Worm (Caenorhabditis elegans): ENCODE data around the gene tbx-41.
A peak's percentile ranks its signal among the peaks of the same experiment; 100 is the strongest.

tbx-41 gene

DNA sequence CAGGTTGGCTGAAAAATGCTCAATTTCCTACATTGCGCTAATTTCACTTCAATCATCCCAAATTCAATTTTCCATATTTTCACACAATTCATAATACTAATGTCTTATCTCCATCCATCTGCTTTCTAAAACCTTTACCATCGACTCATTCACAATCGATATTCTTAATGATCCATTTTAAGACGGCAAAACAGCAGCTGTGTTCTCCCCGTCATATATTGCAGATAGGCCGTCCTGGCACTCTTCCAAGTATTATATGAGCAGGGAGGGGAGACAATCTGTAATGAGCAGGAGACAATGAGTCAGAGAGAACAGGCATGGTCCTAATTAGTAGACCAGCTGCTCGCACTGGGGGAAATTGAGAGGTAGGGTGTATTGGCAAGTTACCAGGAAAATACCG, 7.3 kb upstream of the tbx-41 start:
- TF ChIP-seq ceh-16 (tag; optimal IDR thresholded peaks at IDR 0.05): no peak
- no peak for TF ChIP-seq nhr-23 (tag; optimal IDR thresholded peaks at IDR 0.05)
- no peak for TF ChIP-seq nhr-76 (tag; optimal IDR thresholded peaks at IDR 0.05)
- no peak for TF ChIP-seq aly-2 (tag; optimal IDR thresholded peaks at IDR 0.05)
- no peak for TF ChIP-seq ama-1 (optimal IDR thresholded peaks at IDR 0.05)
- TF ChIP-seq ceh-28 (tag; optimal IDR thresholded peaks at IDR 0.05): no peak
- no peak for TF ChIP-seq pqm-1 (tag; optimal IDR thresholded peaks at IDR 0.05)
- TF ChIP-seq fkh-2 (tag; optimal IDR thresholded peaks at IDR 0.05): no peak
- TF ChIP-seq skn-1 (tag; optimal IDR thresholded peaks at IDR 0.05): no peak
- no peak for TF ChIP-seq elt-1 (tag; optimal IDR thresholded peaks at IDR 0.05)
- no peak for TF ChIP-seq lin-15B (tag; optimal IDR thresholded peaks at IDR 0.05)
- no peak for TF ChIP-seq nhr-43 (tag; optimal IDR thresholded peaks at IDR 0.05; ENCODE audit: poor library complexity, severe bottlenecking)
- no peak for TF ChIP-seq mml-1 (tag; optimal IDR thresholded peaks at IDR 0.05)

DNA sequence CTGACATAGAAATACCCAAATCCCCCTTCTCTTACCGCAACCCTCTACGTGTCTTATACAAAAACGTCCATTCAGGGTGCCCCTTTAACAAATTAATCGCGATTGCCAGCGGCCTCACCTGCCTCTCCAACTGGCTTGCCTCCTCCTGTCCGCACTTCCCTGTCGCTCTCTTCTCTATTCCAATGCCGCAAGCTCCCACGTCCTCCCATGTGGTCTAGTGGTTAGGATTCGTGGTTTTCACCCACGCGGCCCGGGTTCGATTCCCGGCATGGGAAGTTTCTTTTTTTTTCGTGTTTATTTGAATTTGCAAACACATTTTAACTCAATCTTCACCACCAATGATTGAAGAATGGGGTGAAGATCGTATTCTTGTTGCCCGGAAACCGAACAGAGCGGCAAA, 6.4 kb upstream of the tbx-41 start:
- TF ChIP-seq hmg-11 (tag; optimal IDR thresholded peaks at IDR 0.05) (peak; percentile 61), ceh-28 (tag; optimal IDR thresholded peaks at IDR 0.05) (peak; percentile 33), jun-1 (tag; optimal IDR thresholded peaks at IDR 0.05) (peak; percentile 3), tbx-2 (tag; optimal IDR thresholded peaks at IDR 0.05) (peak; percentile 61), fkh-2 (tag; optimal IDR thresholded peaks at IDR 0.05) (no peak), elt-2 (tag; optimal IDR thresholded peaks at IDR 0.05) (peak; percentile 16), nhr-76 (tag; optimal IDR thresholded peaks at IDR 0.05) (no peak), ztf-11 (tag; optimal IDR thresholded peaks at IDR 0.05) (no peak), nhr-23 (tag; optimal IDR thresholded peaks at IDR 0.05) (peak; percentile 6), nfya-1 (tag; optimal IDR thresholded peaks at IDR 0.05; ENCODE audit: insufficient read depth) (peak; percentile 36), nhr-43 (tag; optimal IDR thresholded peaks at IDR 0.05; ENCODE audit: poor library complexity, severe bottlenecking) (peak; percentile 67), pha-4 (tag; optimal IDR thresholded peaks at IDR 0.05) (peak; percentile 37), lsy-12 (tag; optimal IDR thresholded peaks at IDR 0.05) (peak; percentile 68)

DNA sequence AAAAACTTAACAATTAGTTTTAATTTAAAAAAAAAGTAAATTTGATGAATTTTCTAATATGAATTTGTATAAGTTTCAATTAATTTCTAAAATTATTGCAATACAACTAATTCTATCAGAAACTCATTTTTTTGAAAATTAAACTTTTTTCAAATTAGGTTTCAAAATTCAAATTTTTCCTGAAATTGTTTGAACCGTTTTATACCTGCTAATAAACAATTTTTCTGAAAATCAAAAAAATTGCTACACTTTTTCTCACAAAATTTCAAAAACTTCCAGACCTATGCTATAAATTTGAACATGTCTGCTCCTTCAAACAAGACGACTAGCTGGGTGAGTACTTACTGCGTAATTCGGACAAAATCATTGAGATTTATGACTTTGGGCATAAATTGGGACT, 4.6 kb upstream of the tbx-41 start, which contains the start of gene T26C11.8:
T26C11.8 (plus strand) TSS at position 301 of the 400 bp plus-strand sequence.
- TF ChIP-seq fkh-2 (tag; optimal IDR thresholded peaks at IDR 0.05): no peak

DNA sequence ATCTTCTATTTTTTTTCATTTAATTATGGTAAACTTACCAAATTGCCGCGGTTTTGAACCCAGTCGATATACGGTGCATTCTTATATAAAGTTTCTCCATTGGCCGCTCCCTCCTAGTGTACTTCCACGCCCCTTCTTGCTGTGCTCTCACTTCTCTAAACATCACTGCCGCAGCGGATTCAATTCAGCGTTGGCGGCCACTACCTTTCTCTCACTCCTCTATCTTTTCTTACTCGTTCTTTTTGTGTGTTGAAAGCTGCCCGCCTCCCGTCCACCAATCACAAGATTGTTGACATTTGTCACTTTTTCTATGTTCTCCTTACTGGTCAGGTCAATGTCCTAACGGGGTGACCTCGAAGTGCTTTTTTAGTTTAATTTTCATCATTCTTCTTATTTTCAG, 5.9 kb downstream of the tbx-41 start:
- TF ChIP-seq aly-2 (tag; optimal IDR thresholded peaks at IDR 0.05) (no peak), snpc-4 (tag; optimal IDR thresholded peaks at IDR 0.05) (no peak), lsy-12 (tag; optimal IDR thresholded peaks at IDR 0.05) (no peak), ceh-28 (tag; optimal IDR thresholded peaks at IDR 0.05) (peak; percentile 14), daf-12 (tag; optimal IDR thresholded peaks at IDR 0.05) (no peak), egl-5 (tag; optimal IDR thresholded peaks at IDR 0.05) (no peak), lin-39 (tag; optimal IDR thresholded peaks at IDR 0.05) (no peak), nfya-1 (tag; optimal IDR thresholded peaks at IDR 0.05; ENCODE audit: insufficient read depth) (peak; percentile 99), R02D3.7 (tag; optimal IDR thresholded peaks at IDR 0.05) (no peak), pha-4 (tag; optimal IDR thresholded peaks at IDR 0.05) (peak; percentile 86), elt-3 (tag; optimal IDR thresholded peaks at IDR 0.05) (no peak), nhr-23 (tag; optimal IDR thresholded peaks at IDR 0.05) (no peak), ztf-11 (tag; optimal IDR thresholded peaks at IDR 0.05) (no peak), ceh-82 (tag; optimal IDR thresholded peaks at IDR 0.05) (no peak), nhr-76 (tag; optimal IDR thresholded peaks at IDR 0.05) (no peak), ZK546.5 (tag; optimal IDR thresholded peaks at IDR 0.05) (no peak)

DNA sequence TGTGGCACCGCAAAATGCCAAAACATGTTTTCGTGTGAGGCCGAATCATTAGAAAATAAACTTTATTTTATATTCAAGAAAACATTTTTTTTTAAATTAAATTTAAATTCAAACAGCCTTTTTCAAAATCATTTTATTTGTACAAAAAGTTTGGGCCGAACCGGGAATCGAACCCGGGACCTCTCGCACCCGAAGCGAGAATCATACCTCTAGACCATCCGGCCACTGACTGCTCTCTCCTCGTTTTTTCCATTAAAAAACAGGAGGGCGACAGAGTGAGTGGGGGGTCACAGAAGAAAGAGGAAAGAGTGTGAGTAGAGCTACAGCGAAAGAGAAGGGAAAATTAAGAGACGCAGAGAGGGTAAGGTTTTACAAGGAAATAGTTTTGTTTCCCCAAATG, 15.6 kb downstream of the tbx-41 start:
- TF ChIP-seq nhr-237 (tag; optimal IDR thresholded peaks at IDR 0.05): no peak
- no peak for TF ChIP-seq ztf-11 (tag; optimal IDR thresholded peaks at IDR 0.05)
- no peak for TF ChIP-seq nhr-76 (tag; optimal IDR thresholded peaks at IDR 0.05)
- TF ChIP-seq mdl-1 (tag; optimal IDR thresholded peaks at IDR 0.05): no peak
- TF ChIP-seq nhr-12 (tag; optimal IDR thresholded peaks at IDR 0.05): no peak
- no peak for TF ChIP-seq lin-39 (tag; optimal IDR thresholded peaks at IDR 0.05)
- TF ChIP-seq unc-62 (GFP tag; optimal IDR thresholded peaks at IDR 0.05): no peak
- peak; percentile 48 for TF ChIP-seq ceh-28 (tag; optimal IDR thresholded peaks at IDR 0.05)
- TF ChIP-seq nhr-77 (tag; optimal IDR thresholded peaks at IDR 0.05): peak; percentile 32
- no peak for TF ChIP-seq sea-2 (GFP tag; optimal IDR thresholded peaks at IDR 0.05)
- TF ChIP-seq elt-2 (tag; optimal IDR thresholded peaks at IDR 0.05): peak; percentile 20
- TF ChIP-seq unc-39 (tag; optimal IDR thresholded peaks at IDR 0.05): no peak
- no peak for TF ChIP-seq nhr-43 (tag; optimal IDR thresholded peaks at IDR 0.05; ENCODE audit: poor library complexity, severe bottlenecking)
- TF ChIP-seq aly-2 (tag; optimal IDR thresholded peaks at IDR 0.05): no peak
- TF ChIP-seq nhr-25 (tag; optimal IDR thresholded peaks at IDR 0.05): no peak
- TF ChIP-seq skn-1 (tag; optimal IDR thresholded peaks at IDR 0.05): peak; percentile 29
- TF ChIP-seq daf-12 (tag; optimal IDR thresholded peaks at IDR 0.05): no peak
- TF ChIP-seq zag-1 (tag; optimal IDR thresholded peaks at IDR 0.05): no peak
- TF ChIP-seq fkh-10 (GFP tag; optimal IDR thresholded peaks at IDR 0.05): no peak
- TF ChIP-seq fos-1 (tag; optimal IDR thresholded peaks at IDR 0.05): no peak
- peak; percentile 24 for TF ChIP-seq ceh-82 (tag; optimal IDR thresholded peaks at IDR 0.05)
- peak; percentile 65 for TF ChIP-seq tbx-2 (tag; optimal IDR thresholded peaks at IDR 0.05)
- TF ChIP-seq nhr-67 (tag; optimal IDR thresholded peaks at IDR 0.05): no peak
- TF ChIP-seq elt-1 (tag; optimal IDR thresholded peaks at IDR 0.05): no peak
- TF ChIP-seq nfya-1 (tag; optimal IDR thresholded peaks at IDR 0.05; ENCODE audit: insufficient read depth): peak; percentile 47
- TF ChIP-seq nhr-28 (tag; optimal IDR thresholded peaks at IDR 0.05): no peak
- TF ChIP-seq jun-1 (tag; optimal IDR thresholded peaks at IDR 0.05): peak; percentile 14
- peak; percentile 72 for TF ChIP-seq lsy-12 (tag; optimal IDR thresholded peaks at IDR 0.05)
- peak; percentile 40 for TF ChIP-seq snpc-4 (tag; optimal IDR thresholded peaks at IDR 0.05)
- TF ChIP-seq ZK546.5 (tag; optimal IDR thresholded peaks at IDR 0.05): no peak
- peak; percentile 72 for TF ChIP-seq pha-4 (tag; optimal IDR thresholded peaks at IDR 0.05)

All from whole organism, L3 larva.